Worm (Caenorhabditis elegans): Measurements from ENCODE around the gene R08C7.11.

The R08C7.11 gene

ce11 chrIV:4454330-4455173 is at the start of gene R08C7.11:
Gene R08C7.11, minus strand, starts transcription at chrIV:4454937.
- TF ChIP-seq pros-1 (tag; optimal IDR thresholded peaks at IDR 0.05) (no peak), nfya-1 (tag; optimal IDR thresholded peaks at IDR 0.05) (peak; percentile 16), ceh-18 (tag; optimal IDR thresholded peaks at IDR 0.05) (peak; percentile 30), ceh-6 (GFP tag; optimal IDR thresholded peaks at IDR 0.05) (peak; percentile 17), sdc-2 (tag; optimal IDR thresholded peaks at IDR 0.05) (peak; percentile 50)

ce11 chrIV:4490148-4490652 is 35.5 kb upstream of the R08C7.11 start, which contains the start of gene ZK180.7:
Gene ZK180.7, plus strand, starts transcription at chrIV:4490542.
- TF ChIP-seq pha-4 (tag; optimal IDR thresholded peaks at IDR 0.05): no peak
- no peak for TF ChIP-seq unc-55 (GFP tag; optimal IDR thresholded peaks at IDR 0.05)
- no peak for TF ChIP-seq K09A11.1 (tag; optimal IDR thresholded peaks at IDR 0.05; ENCODE audit: insufficient read depth)
- no peak for TF ChIP-seq ztf-16 (tag; optimal IDR thresholded peaks at IDR 0.05)
- TF ChIP-seq elt-4 (tag; optimal IDR thresholded peaks at IDR 0.05): no peak
- no peak for TF ChIP-seq unc-42 (tag; optimal IDR thresholded peaks at IDR 0.05)
- no peak for TF ChIP-seq ceh-9 (tag; optimal IDR thresholded peaks at IDR 0.05)
- TF ChIP-seq fkh-10 (GFP tag; optimal IDR thresholded peaks at IDR 0.05): no peak
- TF ChIP-seq C38D4.7 (GFP tag; optimal IDR thresholded peaks at IDR 0.05): no peak
- TF ChIP-seq ceh-30 (tag; optimal IDR thresholded peaks at IDR 0.05): no peak
- TF ChIP-seq nhr-11 (tag; optimal IDR thresholded peaks at IDR 0.05): no peak
- no peak for TF ChIP-seq hlh-8 (tag; optimal IDR thresholded peaks at IDR 0.05)
- TF ChIP-seq madf-2 (tag; optimal IDR thresholded peaks at IDR 0.05): no peak
- TF ChIP-seq ceh-18 (tag; optimal IDR thresholded peaks at IDR 0.05): no peak
- TF ChIP-seq ceh-45 (GFP tag; IDR thresholded peaks at IDR 0.05): no peak
- no peak for TF ChIP-seq zip-5 (tag; optimal IDR thresholded peaks at IDR 0.05)
- no peak for TF ChIP-seq hlh-13 (GFP tag; optimal IDR thresholded peaks at IDR 0.05)
- no peak for TF ChIP-seq ceh-2 (tag; optimal IDR thresholded peaks at IDR 0.05)

- TF ChIP-seq pag-3 (tag; optimal IDR thresholded peaks at IDR 0.05; ENCODE audit: borderline replicate concordance): no peak
- no peak for TF ChIP-seq F13H6.1 (tag; optimal IDR thresholded peaks at IDR 0.05)
- no peak for TF ChIP-seq ets-4 (tag; optimal IDR thresholded peaks at IDR 0.05)
- no peak for TF ChIP-seq zip-5 (tag; optimal IDR thresholded peaks at IDR 0.05)
- TF ChIP-seq lin-11 (tag; optimal IDR thresholded peaks at IDR 0.05): no peak
- no peak for TF ChIP-seq rnt-1 (tag; optimal IDR thresholded peaks at IDR 0.05)
- TF ChIP-seq elt-2 (tag; optimal IDR thresholded peaks at IDR 0.05): no peak
- TF ChIP-seq nfya-1 (tag; optimal IDR thresholded peaks at IDR 0.05): no peak
- no peak for TF ChIP-seq K09A11.1 (tag; optimal IDR thresholded peaks at IDR 0.05; ENCODE audit: insufficient read depth)
These were observed 32.0 kb upstream of the R08C7.11 start, which contains the start of gene trx-3 for ce11 chrIV:4486738-4487137. Gene trx-3, plus strand, starts transcription at chrIV:4487028.

- no peak for TF ChIP-seq ceh-2 (tag; optimal IDR thresholded peaks at IDR 0.05)
- no peak for TF ChIP-seq pag-3 (tag; optimal IDR thresholded peaks at IDR 0.05; ENCODE audit: borderline replicate concordance)
- no peak for TF ChIP-seq syd-9 (tag; optimal IDR thresholded peaks at IDR 0.05)
- no peak for TF ChIP-seq tbx-7 (tag; optimal IDR thresholded peaks at IDR 0.05)
- no peak for TF ChIP-seq lin-11 (tag; optimal IDR thresholded peaks at IDR 0.05)
- no peak for TF ChIP-seq rnt-1 (tag; optimal IDR thresholded peaks at IDR 0.05)
- TF ChIP-seq ref-2 (tag; optimal IDR thresholded peaks at IDR 0.05): no peak
- TF ChIP-seq lim-6 (tag; optimal IDR thresholded peaks at IDR 0.05): no peak
- no peak for TF ChIP-seq fkh-10 (GFP tag; optimal IDR thresholded peaks at IDR 0.05)
- no peak for TF ChIP-seq ceh-48 (tag; optimal IDR thresholded peaks at IDR 0.05)
- TF ChIP-seq ceh-22 (tag; optimal IDR thresholded peaks at IDR 0.05): no peak
- TF ChIP-seq ztf-16 (tag; optimal IDR thresholded peaks at IDR 0.05): no peak
- TF ChIP-seq C08G9.2 (tag; optimal IDR thresholded peaks at IDR 0.05): no peak
- TF ChIP-seq fax-1 (tag; optimal IDR thresholded peaks at IDR 0.05): no peak
- TF ChIP-seq sdc-2 (tag; optimal IDR thresholded peaks at IDR 0.05): no peak
- no peak for TF ChIP-seq C38D4.7 (GFP tag; optimal IDR thresholded peaks at IDR 0.05)
- no peak for TF ChIP-seq unc-3 (GFP tag; conservative IDR thresholded peaks at IDR 0.05)
- no peak for TF ChIP-seq unc-3 (tag; optimal IDR thresholded peaks at IDR 0.05)
- TF ChIP-seq ceh-18 (tag; optimal IDR thresholded peaks at IDR 0.05): no peak
- no peak for TF ChIP-seq hlh-13 (GFP tag; optimal IDR thresholded peaks at IDR 0.05)
- TF ChIP-seq mec-3 (tag; optimal IDR thresholded peaks at IDR 0.05; ENCODE audit: borderline replicate concordance): no peak
These were observed 29.8 kb upstream of the R08C7.11 start for ce11 chrIV:4484555-4484954.

All from whole organism, late embryonic.